Fruit fly (Drosophila melanogaster) whole organism: ENCODE measurements around the gene CG11034.

Experiments
- CG8478 ChIP-seq: fragments of >200 bp; optimal IDR thresholded peaks from 2 replicates; lab custom pipeline; 2018; ENCODE audit warnings: inconsistent platforms
- Dll ChIP-seq: fragments of >200 bp; optimal IDR thresholded peaks from 2 replicates; lab custom pipeline; 2017
- EcR ChIP-seq, 2 experiments: fragments of >200 bp; optimal IDR thresholded peaks; 2 replicates each; lab custom pipeline; 2017; ENCODE audit warnings: missing biosample characterization in 2 of 2, missing genetic modification characterization in 2 of 2, missing genetic modification reagents in 2 of 2
- pan ChIP-seq: fragments of >200 bp; optimal IDR thresholded peaks from 2 replicates; lab custom pipeline; 2017
- psq ChIP-seq: fragments of >200 bp; optimal IDR thresholded peaks from 2 replicates; lab custom pipeline; 2017
- usp ChIP-seq: fragments of >200 bp; optimal IDR thresholded peaks from 2 replicates; lab custom pipeline; 2017; ENCODE audit warnings: missing biosample characterization, missing genetic modification characterization, mixed read lengths

CG11034 gene

dm6 chr2L:5820930-5821329 is 15.7 kb downstream of the CG11034 start:
- TF ChIP-seq usp (GFP tag; lab: Kevin White, UChicago), result no peak
- no peak for TF ChIP-seq pan
- TF ChIP-seq EcR (GFP tag; optimal IDR thresholded peaks at IDR 0.05; lab: Kevin White, UChicago), result no peak
- no peak for TF ChIP-seq CG8478 (lab: Kevin White, UChicago)
- no peak for TF ChIP-seq Dll (lab: Kevin White, UChicago)
- TF ChIP-seq psq (lab: Kevin White, UChicago), result no peak

dm6 chr2L:5823704-5824103 is 18.5 kb downstream of the CG11034 start, which contains the start of gene TrissinR:
TSS of gene TrissinR (plus strand) at chr2L:5824004.
- no peak for TF ChIP-seq Dll (lab: Kevin White, UChicago)
- TF ChIP-seq pan, result no peak
- no peak for TF ChIP-seq CG8478 (lab: Kevin White, UChicago)
- no peak for TF ChIP-seq usp (GFP tag; lab: Kevin White, UChicago)
- TF ChIP-seq psq (lab: Kevin White, UChicago), result no peak
- no peak for TF ChIP-seq EcR (GFP tag; optimal IDR thresholded peaks at IDR 0.05; lab: Kevin White, UChicago)

dm6 chr2L:5856786-5857185 is 51.6 kb downstream of the CG11034 start:
- TF ChIP-seq Dll (lab: Kevin White, UChicago) (no peak), EcR (GFP tag; optimal IDR thresholded peaks at IDR 0.05; lab: Kevin White, UChicago) (no peak), CG8478 (lab: Kevin White, UChicago) (no peak), pan (no peak), usp (GFP tag; lab: Kevin White, UChicago) (no peak), psq (lab: Kevin White, UChicago) (no peak)
